Worm (Caenorhabditis elegans): ENCODE results near the gene srh-257.

DNA sequence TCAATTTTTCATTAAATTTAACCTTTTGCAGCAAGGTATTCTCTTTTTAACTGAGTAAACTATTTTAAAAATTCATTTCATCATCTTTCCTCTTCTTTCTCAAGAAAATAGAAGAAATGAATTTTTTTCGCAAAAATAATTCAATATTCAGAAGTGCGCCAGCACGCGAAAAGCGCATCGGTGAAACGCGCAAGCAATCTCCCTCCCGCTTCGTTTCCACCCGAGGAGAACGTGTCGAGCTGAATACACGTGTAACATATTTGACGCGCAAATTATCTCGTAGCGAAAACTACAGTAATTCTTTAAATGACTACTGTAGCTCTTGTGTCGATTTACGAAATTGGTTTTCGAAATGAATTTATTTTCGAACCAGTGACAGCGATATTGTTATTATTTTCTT lies 15.0 kb upstream of the srh-257 start:
- no peak for TF ChIP-seq daf-16 (GFP tag; optimal IDR thresholded peaks at IDR 0.05)
- no peak for TF ChIP-seq daf-16 (tag; optimal IDR thresholded peaks at IDR 0.05)
- no peak for TF ChIP-seq ceh-20 (GFP tag; IDR thresholded peaks at IDR 0.05)
- no peak for TF ChIP-seq unc-62 (GFP tag; optimal IDR thresholded peaks at IDR 0.05 in 1 of 2)
- TF ChIP-seq unc-62 (tag; optimal IDR thresholded peaks at IDR 0.05), result no peak
- TF ChIP-seq T26A8.4 (GFP tag; IDR thresholded peaks at IDR 0.05), result no peak
- TF ChIP-seq pha-4 (GFP tag; IDR thresholded peaks at IDR 0.05), result no peak
- no peak for TF ChIP-seq pha-4 (tag; optimal IDR thresholded peaks at IDR 0.05)
- TF ChIP-seq ces-1 (GFP tag; optimal IDR thresholded peaks at IDR 0.05), result no peak
- TF ChIP-seq nhr-42 (GFP tag; IDR thresholded peaks at IDR 0.05), result no peak
- no peak for TF ChIP-seq egl-27 (tag; optimal IDR thresholded peaks at IDR 0.05)
- TF ChIP-seq mxl-3 (GFP tag; optimal IDR thresholded peaks at IDR 0.05), result no peak
- no peak for TF ChIP-seq ama-1 (optimal IDR thresholded peaks at IDR 0.05)
- no peak for TF ChIP-seq dmd-8 (GFP tag; IDR thresholded peaks at IDR 0.05)
- no peak for TF ChIP-seq ceh-62 (tag; optimal IDR thresholded peaks at IDR 0.05)
- no peak for TF ChIP-seq nhr-28 (tag; optimal IDR thresholded peaks at IDR 0.05)

Measured in whole organism, L4 larva.